Worm (Caenorhabditis elegans) whole organism, L4 larva: ENCODE results near the gene selt-1.1.

Source experiments
- R02D3.7 ChIP-seq: fragments of 150-350 bp; sonication (generic microtip); optimal IDR thresholded peaks from 3 replicates; lab custom pipeline; 2014; ENCODE audit warnings: missing biosample characterization, missing genetic modification characterization
- T26A8.4 ChIP-seq: fragments of 200-800 bp; sonication (Bioruptor generic); IDR thresholded peaks from 2 replicates; pipeline ENCODE4 v1.3.6; 2022; ENCODE audit warnings: missing genetic modification characterization, missing compliant biosample characterization
- Y75B8A.6 ChIP-seq: fragments of 200-800 bp; sonication (Bioruptor generic); IDR thresholded peaks from 2 replicates; pipeline ENCODE4 v1.3.6; 2022; ENCODE audit warnings: missing genetic modification reagents, missing genetic modification characterization, missing compliant biosample characterization
- aha-1 ChIP-seq: fragments of 150-350 bp; peaks from one replicate; lab custom pipeline; 2014; ENCODE audit warnings: missing biosample characterization, missing genetic modification characterization
- ama-1 ChIP-seq: fragments of 150-350 bp; optimal IDR thresholded peaks from 2 replicates; lab custom pipeline; 2014; ENCODE audit warnings: inconsistent platforms, mixed read lengths
- arid-1 ChIP-seq: fragments of 200-800 bp; sonication (Bioruptor generic); conservative IDR thresholded peaks from 2 replicates; pipeline ENCODE4 v1.3.6; 2022; ENCODE audit warnings: missing genetic modification reagents, missing genetic modification characterization, missing compliant biosample characterization
- ceh-28 ChIP-seq: fragments of 150-350 bp; optimal IDR thresholded peaks from 2 replicates; lab custom pipeline; 2014; ENCODE audit warnings: missing biosample characterization, missing genetic modification reagents, missing genetic modification characterization
- ceh-32 ChIP-seq: sonication (generic microtip); optimal IDR thresholded peaks from 2 replicates; lab custom pipeline; 2016; ENCODE audit warnings: mild to moderate bottlenecking, missing genetic modification characterization, missing compliant biosample characterization; ENCODE audit not compliant: poor library complexity
- daf-12 ChIP-seq: fragments of 150-350 bp; optimal IDR thresholded peaks from 2 replicates; lab custom pipeline; 2014; ENCODE audit warnings: missing biosample characterization, missing genetic modification reagents, missing genetic modification characterization
- daf-16 ChIP-seq, 3 experiments: sonication (generic microtip); optimal IDR thresholded peaks; 2 replicates each; lab custom pipeline; 2016 to 2017; ENCODE audit warnings: missing genetic modification characterization in 3 of 3, missing genetic modification reagents in 3 of 3, mild to moderate bottlenecking in 2 of 3, missing compliant biosample characterization in 2 of 3, missing biosample characterization in 1 of 3, moderate library complexity in 1 of 3
- daf-19 ChIP-seq: fragments of 200-800 bp; sonication (Bioruptor generic); conservative IDR thresholded peaks from 2 replicates; pipeline ENCODE4 v1.3.6; 2022; ENCODE audit warnings: missing genetic modification characterization, missing compliant biosample characterization
- daf-8 ChIP-seq: fragments of 200-800 bp; sonication (Bioruptor generic); IDR thresholded peaks from 2 replicates; pipeline ENCODE4 v1.3.6; 2022; ENCODE audit warnings: missing genetic modification characterization, missing compliant biosample characterization
- dmd-6 ChIP-seq: fragments of 200-800 bp; sonication (Bioruptor generic); IDR thresholded peaks from 2 replicates; pipeline ENCODE4 v1.3.6; 2022; ENCODE audit warnings: missing genetic modification reagents, missing genetic modification characterization, missing compliant biosample characterization
- dmd-8 ChIP-seq: fragments of 200-800 bp; sonication (Bioruptor generic); IDR thresholded peaks from 2 replicates; pipeline ENCODE4 v1.3.6; 2022; ENCODE audit warnings: missing genetic modification characterization, missing compliant biosample characterization
- dve-1 ChIP-seq: sonication (generic microtip); optimal IDR thresholded peaks from 2 replicates; lab custom pipeline; 2017; ENCODE audit warnings: antibody characterized with exemption, mild to moderate bottlenecking, missing genetic modification characterization, missing compliant biosample characterization; ENCODE audit not compliant: insufficient read depth
- egl-27 ChIP-seq: sonication (generic microtip); optimal IDR thresholded peaks from 3 replicates; lab custom pipeline; 2017; ENCODE audit warnings: missing biosample characterization, missing genetic modification reagents, missing genetic modification characterization
- hif-1 ChIP-seq, 2 experiments: sonication (generic microtip); optimal IDR thresholded peaks; 2 replicates each; lab custom pipeline; 2016 to 2017; ENCODE audit warnings: missing compliant biosample characterization in 2 of 2, missing genetic modification characterization in 2 of 2, missing genetic modification reagents in 2 of 2, missing genotype in 2 of 2, mild to moderate bottlenecking in 1 of 2
- hlh-11 ChIP-seq: fragments of 200-800 bp; sonication (Bioruptor generic); optimal IDR thresholded peaks from 2 replicates; lab custom pipeline; 2018; ENCODE audit warnings: mild to moderate bottlenecking, missing genetic modification characterization, missing compliant biosample characterization
- hlh-30 ChIP-seq: sonication (generic microtip); optimal IDR thresholded peaks from 2 replicates; lab custom pipeline; 2017; ENCODE audit warnings: antibody characterized with exemption, mild to moderate bottlenecking, missing genetic modification characterization, missing compliant biosample characterization; ENCODE audit not compliant: insufficient read depth
- hmg-1.1 ChIP-seq: fragments of 200-800 bp; sonication (Bioruptor generic); IDR thresholded peaks from 2 replicates; pipeline ENCODE4 v1.3.6; 2022; ENCODE audit warnings: missing genetic modification reagents, missing genetic modification characterization, missing compliant biosample characterization
- jun-1 ChIP-seq: fragments of 150-350 bp; optimal IDR thresholded peaks from 2 replicates; lab custom pipeline; 2014; ENCODE audit warnings: missing biosample characterization, missing genetic modification reagents, missing genetic modification characterization
- lin-1 ChIP-seq: fragments of 200-800 bp; sonication (Bioruptor generic); IDR thresholded peaks from 2 replicates; pipeline ENCODE4 v1.3.6; 2022; ENCODE audit warnings: missing genetic modification reagents, missing genetic modification characterization, missing compliant biosample characterization
- lin-38 ChIP-seq: fragments of 200-800 bp; sonication (Bioruptor generic); IDR thresholded peaks from 2 replicates; pipeline ENCODE4 v1.3.6; 2022; ENCODE audit warnings: missing genetic modification reagents, missing genetic modification characterization, missing compliant biosample characterization
- lir-3 ChIP-seq: sonication (generic microtip); optimal IDR thresholded peaks from 2 replicates; lab custom pipeline; 2016; ENCODE audit warnings: mild to moderate bottlenecking, missing genetic modification characterization, missing compliant biosample characterization
- lsy-2 ChIP-seq, 2 experiments: fragments of 150-350 bp in 1 of 2; sonication (generic microtip) in 1 of 2; optimal IDR thresholded peaks; 2 replicates each; lab custom pipeline; 2014 to 2017; ENCODE audit warnings: missing biosample characterization in 2 of 2, missing genetic modification characterization in 2 of 2
- mdl-1 ChIP-seq, 2 experiments: fragments of 150-350 bp in 1 of 2; sonication (generic microtip) in 1 of 2; optimal IDR thresholded peaks; 2 replicates each; lab custom pipeline; 2014 to 2017; ENCODE audit warnings: missing biosample characterization in 2 of 2, missing genetic modification characterization in 2 of 2
- mep-1 ChIP-seq: fragments of 150-350 bp; sonication (generic microtip); optimal IDR thresholded peaks from 3 replicates; lab custom pipeline; 2014; ENCODE audit warnings: missing biosample characterization, missing genetic modification characterization
- mxl-3 ChIP-seq: fragments of 200-800 bp; sonication (Bioruptor generic); optimal IDR thresholded peaks from 2 replicates; lab custom pipeline; 2018; ENCODE audit warnings: mild to moderate bottlenecking, missing genetic modification characterization, missing compliant biosample characterization
- nhr-10 ChIP-seq: fragments of 150-350 bp; optimal IDR thresholded peaks from 2 replicates; lab custom pipeline; 2014; ENCODE audit warnings: missing biosample characterization, missing genetic modification characterization
- nhr-102 ChIP-seq: sonication (generic microtip); optimal IDR thresholded peaks from 2 replicates; lab custom pipeline; 2016; ENCODE audit warnings: mild to moderate bottlenecking, missing genetic modification characterization, moderate library complexity, missing compliant biosample characterization
- nhr-28 ChIP-seq: fragments of 150-350 bp; optimal IDR thresholded peaks from 2 replicates; lab custom pipeline; 2014; ENCODE audit warnings: missing biosample characterization, missing genetic modification characterization
- nhr-41 ChIP-seq: fragments of 200-800 bp; sonication (Bioruptor generic); IDR thresholded peaks from 2 replicates; pipeline ENCODE4 v1.3.6; 2022; ENCODE audit warnings: missing genetic modification reagents, missing genetic modification characterization, missing compliant biosample characterization
- nhr-48 ChIP-seq: sonication (generic microtip); optimal IDR thresholded peaks from 2 replicates; lab custom pipeline; 2016; ENCODE audit warnings: mild to moderate bottlenecking, missing genetic modification characterization, missing compliant biosample characterization
- nhr-77 ChIP-seq: fragments of 150-350 bp; optimal IDR thresholded peaks from 2 replicates; lab custom pipeline; 2014; ENCODE audit warnings: missing biosample characterization, missing genetic modification characterization
- php-3 ChIP-seq: fragments of 200-800 bp; sonication (Bioruptor generic); IDR thresholded peaks from 2 replicates; pipeline ENCODE4 v1.3.6; 2022; ENCODE audit warnings: missing genetic modification reagents, missing genetic modification characterization, missing compliant biosample characterization
- pqm-1 ChIP-seq: sonication (generic microtip); optimal IDR thresholded peaks from 2 replicates; lab custom pipeline; 2017; ENCODE audit warnings: missing biosample characterization, missing genetic modification characterization
- rbr-2 ChIP-seq: sonication (generic microtip); optimal IDR thresholded peaks from 2 replicates; lab custom pipeline; 2016; ENCODE audit warnings: missing genotype, missing genetic modification characterization, missing compliant biosample characterization
- snpc-1.2 ChIP-seq: fragments of 200-800 bp; sonication (Bioruptor generic); IDR thresholded peaks from 2 replicates; pipeline ENCODE4 v1.3.6; 2022; ENCODE audit warnings: missing genetic modification reagents, missing genetic modification characterization, missing compliant biosample characterization
- spr-1 ChIP-seq: sonication (generic microtip); optimal IDR thresholded peaks from 2 replicates; lab custom pipeline; 2016; ENCODE audit warnings: mild to moderate bottlenecking, missing genetic modification characterization, missing compliant biosample characterization
- tag-97 ChIP-seq: fragments of 200-800 bp; sonication (Bioruptor generic); IDR thresholded peaks from 2 replicates; pipeline ENCODE4 v1.3.6; 2022; ENCODE audit warnings: missing genetic modification characterization, missing compliant biosample characterization
- tra-1 ChIP-seq: fragments of 200-800 bp; sonication (Bioruptor generic); IDR thresholded peaks from 2 replicates; pipeline ENCODE4 v1.3.6; 2022; ENCODE audit warnings: missing genetic modification reagents, missing genetic modification characterization, missing compliant biosample characterization
- unc-62 ChIP-seq, 3 experiments: fragments of 150-350 bp in 1 of 3; sonication (generic microtip); optimal IDR thresholded peaks in 2 of 3; peaks in 1 of 3; 1 replicate in 1 of 3; 2 replicates in 2 of 3; lab custom pipeline; 2014 to 2017; ENCODE audit warnings: missing biosample characterization in 3 of 3, missing genetic modification characterization in 3 of 3, missing genetic modification reagents in 3 of 3, missing genotype in 1 of 3
- zag-1 ChIP-seq: fragments of 150-350 bp; optimal IDR thresholded peaks from 2 replicates; lab custom pipeline; 2014; ENCODE audit warnings: missing biosample characterization, missing genetic modification characterization
- zfp-2 ChIP-seq: sonication (generic microtip); optimal IDR thresholded peaks from 2 replicates; lab custom pipeline; 2016; ENCODE audit warnings: mild to moderate bottlenecking, missing genetic modification characterization, missing compliant biosample characterization
- ztf-11 ChIP-seq: fragments of 150-350 bp; optimal IDR thresholded peaks from 2 replicates; lab custom pipeline; 2014; ENCODE audit warnings: missing biosample characterization, missing genetic modification characterization

Gene selt-1.1

ce11 chrX:11518415-11518814 lies 27.9 kb downstream of the selt-1.1 start:
- TF ChIP-seq rbr-2 (tag; lab: Kevin White, UChicago) (no peak), pqm-1 (tag; lab: Kevin White, UChicago) (peak; percentile 42), arid-1 (GFP tag; lab: Robert Waterston, UW) (no peak), egl-27 (tag; lab: Kevin White, UChicago) (no peak), hlh-11 (peak; percentile 21), ceh-28 (tag; lab: Kevin White, UChicago) (no peak), nhr-28 (tag; lab: Kevin White, UChicago) (peak; percentile 62), nhr-77 (tag; lab: Kevin White, UChicago) (peak; percentile 45), daf-16 (GFP tag; optimal IDR thresholded peaks at IDR 0.05; lab: Kevin White, UChicago) (no peak), daf-16 (tag; optimal IDR thresholded peaks at IDR 0.05; lab: Kevin White, UChicago) (peak; percentile 40), spr-1 (tag; lab: Kevin White, UChicago) (no peak), mep-1 (tag; lab: Kevin White, UChicago) (no peak), R02D3.7 (no peak), Y75B8A.6 (GFP tag; lab: Robert Waterston, UW) (no peak), dve-1 (tag; lab: Kevin White, UChicago) (peak; percentile 15)

ce11 chrX:11517433-11517832 lies 28.9 kb downstream of the selt-1.1 start:
- TF ChIP-seq T26A8.4 (GFP tag; lab: Robert Waterston, UW) (no peak), unc-62 (GFP tag; optimal IDR thresholded peaks at IDR 0.05 in 1 of 2; lab: Kevin White, UChicago) (peak in 1 of 2 experiments; percentile 90), unc-62 (tag; optimal IDR thresholded peaks at IDR 0.05; lab: Kevin White, UChicago) (no peak)

ce11 chrX:11515381-11515780 lies 30.9 kb downstream of the selt-1.1 start:
- TF ChIP-seq dmd-6 (GFP tag; lab: Robert Waterston, UW) (peak; percentile 93), aha-1 (tag; lab: Kevin White, UChicago) (peak; percentile 47), hif-1 (tag; optimal IDR thresholded peaks at IDR 0.05; lab: Kevin White, UChicago) (no peak), hmg-1.1 (no peak), daf-12 (tag; lab: Kevin White, UChicago) (no peak), nhr-41 (no peak), ama-1 (lab: Kevin White, UChicago) (no peak), nhr-102 (tag; lab: Kevin White, UChicago) (peak; percentile 74), zag-1 (no peak), mdl-1 (tag; optimal IDR thresholded peaks at IDR 0.05; lab: Kevin White, UChicago) (peak in 1 of 2 experiments; percentile 48), ztf-11 (tag; lab: Kevin White, UChicago) (no peak), snpc-1.2 (GFP tag; lab: Robert Waterston, UW) (no peak), php-3 (peak; percentile 91), zfp-2 (tag; lab: Kevin White, UChicago) (no peak), daf-8 (no peak), tag-97 (GFP tag; lab: Robert Waterston, UW) (0 out of 2 replicates have a peak, but pooled peaks have one; percentile 43), hlh-30 (tag; lab: Kevin White, UChicago) (peak; percentile 34), nhr-10 (tag; lab: Kevin White, UChicago) (peak; percentile 69), daf-19 (GFP tag; lab: Robert Waterston, UW) (no peak), dve-1 (tag; lab: Kevin White, UChicago) (peak; percentile 87), lin-1 (GFP tag; lab: Robert Waterston, UW) (peak; percentile 68; the same call in 1 of the 2 replicates), jun-1 (peak; percentile 29), lir-3 (tag; lab: Kevin White, UChicago) (no peak), ceh-32 (no peak), lin-38 (0 out of 2 replicates have a peak, but pooled peaks have one; percentile 22), nhr-77 (tag; lab: Kevin White, UChicago) (peak; percentile 78), R02D3.7 (no peak), tra-1 (GFP tag; lab: Robert Waterston, UW) (peak; percentile 69), dmd-8 (GFP tag; lab: Robert Waterston, UW) (no peak), lsy-2 (tag; optimal IDR thresholded peaks at IDR 0.05; lab: Kevin White, UChicago) (peak in 1 of 2 experiments; percentile 30), pqm-1 (tag; lab: Kevin White, UChicago) (peak; percentile 94), nhr-28 (tag; lab: Kevin White, UChicago) (peak; percentile 94), nhr-48 (peak; percentile 54), daf-16 (GFP tag; optimal IDR thresholded peaks at IDR 0.05; lab: Kevin White, UChicago) (no peak), daf-16 (tag; optimal IDR thresholded peaks at IDR 0.05; lab: Kevin White, UChicago) (peak; percentile 95), mxl-3 (peak; percentile 57), mep-1 (tag; lab: Kevin White, UChicago) (peak; percentile 39)
